Fruit fly (Drosophila melanogaster): ENCODE data around the gene Indy-2.

dm6 chr3R:20027841-20028240 lies 14.7 kb upstream of the Indy-2 start, which contains the start of the genes CG4424 and CG4854:
- TF ChIP-seq CG8478 (optimal IDR thresholded peaks at IDR 0.05) (no peak), CTCF (optimal IDR thresholded peaks at IDR 0.05) (no peak)
